Fruit fly (Drosophila melanogaster) whole organism, embryonic: ENCODE results near the gene CG13949.

ENCODE experiments used
- Adf1 ChIP-seq: fragments of 200-800 bp; sonication (Bioruptor generic); IDR thresholded peaks from 2 replicates; pipeline ENCODE4 v1.3.6; 2022; ENCODE audit warnings: missing biosample characterization, missing genetic modification characterization
- Antp ChIP-seq: fragments of 200-800 bp; sonication (Bioruptor generic); optimal IDR thresholded peaks from 3 replicates; lab custom pipeline; 2016; ENCODE audit warnings: missing biosample characterization, missing genetic modification characterization
- Atf6 ChIP-seq: fragments of 200-800 bp; sonication (Bioruptor generic); IDR thresholded peaks from 2 replicates; pipeline ENCODE4 v1.3.6; 2022; ENCODE audit warnings: missing biosample characterization, missing genetic modification characterization
- CG12104 ChIP-seq: fragments of 200-800 bp; sonication (Bioruptor generic); optimal IDR thresholded peaks from 3 replicates; lab custom pipeline; 2016; ENCODE audit warnings: missing biosample characterization, missing genetic modification characterization
- CG13894 ChIP-seq: fragments of 200-800 bp; sonication (Bioruptor generic); optimal IDR thresholded peaks from 3 replicates; lab custom pipeline; 2018; ENCODE audit warnings: missing biosample characterization, mild to moderate bottlenecking, missing genetic modification characterization, moderate library complexity
- CG14050 ChIP-seq: fragments of 200-800 bp; sonication (Bioruptor generic); IDR thresholded peaks from 3 replicates; pipeline ENCODE4 v1.3.6; 2022; ENCODE audit warnings: missing biosample characterization, missing genetic modification characterization
- CG16813 ChIP-seq: fragments of 200-800 bp; sonication (Bioruptor generic); IDR thresholded peaks from 3 replicates; pipeline ENCODE4 v1.3.6; 2022; ENCODE audit warnings: missing biosample characterization, missing genetic modification characterization; ENCODE audit not compliant: partially characterized antibody
- CG18476 ChIP-seq: fragments of 200-800 bp; sonication (Bioruptor generic); optimal IDR thresholded peaks from 2 replicates; lab custom pipeline; 2016; ENCODE audit warnings: missing biosample characterization, mild to moderate bottlenecking, missing genetic modification characterization
- CG2889 ChIP-seq: fragments of 200-800 bp; sonication (Bioruptor generic); IDR thresholded peaks from 3 replicates; pipeline ENCODE4 v1.3.6; 2022; ENCODE audit warnings: missing biosample characterization, missing genetic modification characterization
- CG43689 ChIP-seq: fragments of 200-800 bp; sonication (Bioruptor generic); IDR thresholded peaks from 2 replicates; pipeline ENCODE4 v1.3.6; 2022; ENCODE audit warnings: missing biosample characterization, missing genetic modification characterization
- CG9727 ChIP-seq: fragments of 200-800 bp; sonication (Bioruptor generic); optimal IDR thresholded peaks from 3 replicates; lab custom pipeline; 2017; ENCODE audit warnings: missing biosample characterization, mild to moderate bottlenecking, missing genetic modification characterization
- Chrac-16 ChIP-seq: fragments of 200-800 bp; sonication (Bioruptor generic); optimal IDR thresholded peaks from 3 replicates; lab custom pipeline; 2016; ENCODE audit warnings: missing biosample characterization, missing genetic modification characterization
- Deaf1 ChIP-seq: fragments of 200-800 bp; optimal IDR thresholded peaks from 3 replicates; lab custom pipeline; 2019; ENCODE audit warnings: missing biosample characterization, mild to moderate bottlenecking, missing genetic modification characterization, moderate library complexity
- Ets97D ChIP-seq: fragments of 200-800 bp; sonication (Bioruptor generic); optimal IDR thresholded peaks from 3 replicates; lab custom pipeline; 2016; ENCODE audit warnings: missing biosample characterization, missing genetic modification characterization
- Hmr ChIP-seq: fragments of 200-800 bp; sonication (Bioruptor generic); optimal IDR thresholded peaks from 3 replicates; lab custom pipeline; 2017; ENCODE audit warnings: mild to moderate bottlenecking, missing biosample characterization, missing genetic modification reagents, missing genetic modification characterization
- Jarid2 ChIP-seq: fragments of 200-800 bp; sonication (Bioruptor generic); optimal IDR thresholded peaks from 3 replicates; lab custom pipeline; 2017; ENCODE audit warnings: mild to moderate bottlenecking, missing biosample characterization, missing genetic modification reagents, missing genetic modification characterization
- MTF-1 ChIP-seq: fragments of 200-800 bp; sonication (Bioruptor generic); optimal IDR thresholded peaks from 2 replicates; lab custom pipeline; 2018; ENCODE audit warnings: missing biosample characterization, mild to moderate bottlenecking, missing genetic modification characterization, borderline replicate concordance
- Neu2 ChIP-seq: fragments of 200-800 bp; sonication (Bioruptor generic); optimal IDR thresholded peaks from 3 replicates; lab custom pipeline; 2016; ENCODE audit warnings: missing biosample characterization, missing genetic modification characterization, borderline replicate concordance
- Opbp ChIP-seq: fragments of 200-800 bp; sonication (Bioruptor generic); IDR thresholded peaks from 3 replicates; pipeline ENCODE4 v1.3.6; 2022; ENCODE audit warnings: missing biosample characterization, missing genetic modification characterization; ENCODE audit not compliant: partially characterized antibody
- Pdp1 ChIP-seq, 2 experiments: fragments of 200-800 bp; sonication (Bioruptor generic); optimal IDR thresholded peaks; 3 replicates each; lab custom pipeline; 2016; ENCODE audit warnings: missing biosample characterization in 2 of 2, missing genetic modification characterization in 2 of 2, mild to moderate bottlenecking in 1 of 2, moderate library complexity in 1 of 2
- Scr ChIP-seq: fragments of 200-800 bp; sonication (Bioruptor generic); IDR thresholded peaks from 2 replicates; pipeline ENCODE4 v1.3.6; 2022; ENCODE audit warnings: missing biosample characterization, missing genetic modification characterization; ENCODE audit not compliant: partially characterized antibody
- Usf ChIP-seq: fragments of 200-800 bp; sonication (Bioruptor generic); optimal IDR thresholded peaks from 2 replicates; lab custom pipeline; 2017; ENCODE audit warnings: missing genotype, missing biosample characterization, missing genetic modification characterization
- ab ChIP-seq: fragments of 200-800 bp; sonication (Bioruptor generic); optimal IDR thresholded peaks from 2 replicates; lab custom pipeline; 2016; ENCODE audit warnings: missing biosample characterization, missing genetic modification characterization
- cato ChIP-seq: fragments of 200-800 bp; sonication (Bioruptor generic); optimal IDR thresholded peaks from 2 replicates; lab custom pipeline; 2016; ENCODE audit warnings: missing biosample characterization, missing genetic modification characterization, borderline replicate concordance
- en ChIP-seq: fragments of 200-800 bp; sonication (Bioruptor generic); optimal IDR thresholded peaks from 2 replicates; lab custom pipeline; 2016; ENCODE audit warnings: missing biosample characterization, missing genetic modification characterization
- esg ChIP-seq: fragments of 200-800 bp; sonication (Bioruptor generic); conservative IDR thresholded peaks from 2 replicates; pipeline ENCODE4 v1.3.6; 2022; ENCODE audit warnings: missing biosample characterization, missing genetic modification characterization
- ewg ChIP-seq: fragments of 200-800 bp; sonication (Bioruptor generic); optimal IDR thresholded peaks from 3 replicates; lab custom pipeline; 2017; ENCODE audit warnings: mild to moderate bottlenecking, missing biosample characterization, missing genetic modification reagents, missing genetic modification characterization
- fd64A ChIP-seq: fragments of 200-800 bp; sonication (Bioruptor generic); optimal IDR thresholded peaks from 3 replicates; lab custom pipeline; 2018; ENCODE audit warnings: missing biosample characterization, mild to moderate bottlenecking, missing genetic modification characterization
- gcm2 ChIP-seq: fragments of 200-800 bp; sonication (Bioruptor generic); optimal IDR thresholded peaks from 2 replicates; lab custom pipeline; 2016; ENCODE audit warnings: missing biosample characterization, missing genetic modification characterization
- gem ChIP-seq: fragments of 200-800 bp; sonication (Bioruptor generic); optimal IDR thresholded peaks from 2 replicates; lab custom pipeline; 2019; ENCODE audit warnings: missing biosample characterization, mild to moderate bottlenecking, missing genetic modification characterization, moderate library complexity
- ham ChIP-seq: fragments of 200-800 bp; sonication (Bioruptor generic); IDR thresholded peaks from 2 replicates; pipeline ENCODE4 v1.3.6; 2022; ENCODE audit warnings: missing biosample characterization, missing genetic modification characterization
- hkb ChIP-seq, 2 experiments: fragments of 200-800 bp in 1 of 2; fragments of >200 bp in 1 of 2; sonication (Bioruptor generic) in 1 of 2; IDR thresholded peaks in 1 of 2; optimal IDR thresholded peaks in 1 of 2; 2 replicates each; pipeline versions ENCODE4 v1.3.6 to Lab custom; 2017 to 2022; ENCODE audit warnings: missing biosample characterization in 1 of 2, missing genetic modification characterization in 1 of 2
- ind ChIP-seq: fragments of 200-800 bp; sonication (Bioruptor generic); optimal IDR thresholded peaks from 3 replicates; lab custom pipeline; 2016; ENCODE audit warnings: missing biosample characterization, missing genetic modification characterization
- mam ChIP-seq: fragments of 200-800 bp; sonication (Bioruptor generic); optimal IDR thresholded peaks from 3 replicates; lab custom pipeline; 2016; ENCODE audit warnings: missing biosample characterization, missing genetic modification characterization
- nmo ChIP-seq: fragments of 200-800 bp; sonication (Bioruptor generic); optimal IDR thresholded peaks from 2 replicates; lab custom pipeline; 2018; ENCODE audit warnings: missing biosample characterization, mild to moderate bottlenecking, missing genetic modification characterization, moderate library complexity
- otp ChIP-seq: fragments of 200-800 bp; sonication (Bioruptor generic); IDR thresholded peaks from 3 replicates; pipeline ENCODE4, ENCODE4 v1.3.6; 2022; ENCODE audit warnings: missing biosample characterization, missing genetic modification characterization
- pzg ChIP-seq: fragments of 200-800 bp; sonication (Bioruptor generic); optimal IDR thresholded peaks from 3 replicates; lab custom pipeline; 2018; ENCODE audit warnings: missing biosample characterization, mild to moderate bottlenecking, missing genetic modification characterization, moderate library complexity
- ro ChIP-seq: fragments of 200-800 bp; sonication (Bioruptor generic); IDR thresholded peaks from 2 replicates; pipeline ENCODE4 v1.3.6; 2022; ENCODE audit warnings: missing biosample characterization, missing genetic modification characterization
- sens ChIP-seq: fragments of 200-800 bp; sonication (Bioruptor generic); peaks from one replicate; lab custom pipeline; 2016; ENCODE audit warnings: missing biosample characterization, missing genetic modification characterization
- sug ChIP-seq: fragments of 200-800 bp; optimal IDR thresholded peaks from 2 replicates; lab custom pipeline; 2019; ENCODE audit warnings: missing biosample characterization, mild to moderate bottlenecking, missing genetic modification characterization, moderate library complexity
- tna ChIP-seq: fragments of 200-800 bp; sonication (Bioruptor generic); IDR thresholded peaks from 2 replicates; pipeline ENCODE4 v1.3.6; 2022; ENCODE audit warnings: missing biosample characterization, missing genetic modification characterization; ENCODE audit not compliant: partially characterized antibody
- vfl ChIP-seq: fragments of 200-800 bp; sonication (Bioruptor generic); optimal IDR thresholded peaks from 2 replicates; lab custom pipeline; 2016; ENCODE audit warnings: missing biosample characterization, missing genetic modification characterization
- z ChIP-seq: fragments of 200-800 bp; sonication (Bioruptor generic); IDR thresholded peaks from 3 replicates; pipeline ENCODE4 v1.3.6; 2022; ENCODE audit warnings: missing biosample characterization, missing genetic modification characterization

Gene CG13949

DNA sequence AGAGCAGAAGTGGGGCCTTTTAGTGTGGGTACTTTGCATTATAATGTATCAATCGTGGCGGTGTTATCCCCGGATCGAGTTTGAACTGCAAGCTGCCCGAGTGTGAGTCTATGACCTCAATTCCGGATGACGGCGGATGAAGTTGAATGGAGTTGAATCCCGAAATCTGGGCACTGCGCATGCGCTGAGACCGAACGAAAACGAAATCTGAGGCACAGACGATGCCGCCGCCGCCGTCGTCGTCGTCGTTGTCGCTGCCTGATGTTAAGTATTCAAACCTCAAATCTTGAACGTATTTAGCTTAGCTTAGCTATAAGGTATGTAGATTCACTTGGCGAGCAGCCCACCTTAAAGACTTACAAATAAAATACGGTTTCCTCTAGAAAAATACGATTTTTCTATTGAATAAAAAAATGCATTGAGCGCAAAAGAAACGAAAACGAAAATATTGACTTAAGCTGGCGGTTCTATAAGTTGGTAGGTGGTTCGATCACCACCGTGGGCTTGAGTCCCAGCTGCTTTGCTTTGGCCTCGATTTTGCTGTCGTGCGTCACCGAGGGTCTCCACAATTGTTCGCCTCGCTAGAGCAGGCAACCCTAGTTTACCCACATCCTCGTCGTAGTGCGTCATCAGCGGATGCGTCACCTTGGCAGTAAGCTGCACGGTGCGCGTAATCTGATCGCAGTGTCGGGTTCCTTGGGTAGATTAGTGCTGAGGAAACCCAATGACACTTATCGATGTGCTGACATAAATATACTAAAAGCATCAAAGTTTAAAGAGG, 18.8 kb downstream of the CG13949 start (continued):
- peak; percentile 62 for TF ChIP-seq Deaf1
- peak; percentile 83 for TF ChIP-seq CG18476 (GFP tag; lab: Kevin White, UChicago)
- TF ChIP-seq z (GFP tag; lab: Robert Waterston, UW), result 0 out of 3 replicates have a peak, but pooled peaks have one; percentile 39
- no peak for TF ChIP-seq mam (GFP tag; lab: Kevin White, UChicago)
- TF ChIP-seq CG12104 (GFP tag; lab: Kevin White, UChicago), result no peak
- TF ChIP-seq gcm2 (GFP tag; lab: Kevin White, UChicago), result no peak
- no peak for TF ChIP-seq tna (GFP tag; lab: Robert Waterston, UW)
- TF ChIP-seq ro (GFP tag; lab: Robert Waterston, UW), result no peak
- TF ChIP-seq ewg (GFP tag; lab: Kevin White, UChicago), result peak; percentile 55
- TF ChIP-seq en, result no peak
- no peak for TF ChIP-seq Antp
- TF ChIP-seq fd64A (GFP tag; lab: Kevin White, UChicago), result no peak
- TF ChIP-seq Neu2 (GFP tag; lab: Kevin White, UChicago), result no peak
- TF ChIP-seq vfl (GFP tag; lab: Kevin White, UChicago), result no peak
- 0 out of 3 replicates have a peak, but pooled peaks have one; percentile 37 for TF ChIP-seq Opbp
- TF ChIP-seq cato, result no peak
- no peak for TF ChIP-seq CG43689 (GFP tag; lab: Robert Waterston, UW)
- peak; percentile 36 for TF ChIP-seq hkb (optimal IDR thresholded peaks at IDR 0.05; lab: Kevin White, UChicago)
- no peak for TF ChIP-seq hkb (GFP tag; IDR thresholded peaks at IDR 0.05; lab: Robert Waterston, UW)
- TF ChIP-seq Atf6 (GFP tag; lab: Robert Waterston, UW), result 0 out of 2 replicates have a peak, but pooled peaks have one; percentile 8
- no peak for TF ChIP-seq pzg (GFP tag; lab: Kevin White, UChicago)
- peak; percentile 9 for TF ChIP-seq sens (GFP tag; lab: Kevin White, UChicago)
- TF ChIP-seq CG14050, result no peak
- 0 out of 2 replicates have a peak, but pooled peaks have one; percentile 18 for TF ChIP-seq Scr (GFP tag; lab: Robert Waterston, UW)
- TF ChIP-seq CG2889, result no peak
- no peak for TF ChIP-seq MTF-1
- no peak for TF ChIP-seq CG9727 (GFP tag; lab: Kevin White, UChicago)
- TF ChIP-seq nmo (GFP tag; lab: Kevin White, UChicago), result no peak

DNA sequence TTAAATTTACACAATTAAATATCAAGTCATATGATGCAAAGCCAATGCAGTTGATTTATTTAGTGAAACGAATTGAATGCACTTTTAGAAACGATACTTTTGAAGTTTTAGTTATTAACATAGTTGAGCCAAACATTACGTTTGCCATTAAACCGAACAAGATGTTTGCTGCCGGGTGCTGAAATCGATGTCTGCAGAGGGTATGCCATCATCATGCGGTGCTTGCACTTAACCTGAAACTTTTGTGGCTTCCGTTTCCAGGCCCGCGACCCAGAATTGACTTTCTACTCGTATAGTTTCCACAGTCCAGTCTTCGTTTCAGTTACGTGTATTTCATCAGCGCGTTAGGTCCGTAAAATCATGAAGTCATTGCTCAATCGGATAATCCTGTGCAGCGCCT, 21.9 kb downstream of the CG13949 start, which contains the start of gene ninaA:
ninaA (plus strand) TSS at position 301 of the 400 bp plus-strand sequence.
- no peak for TF ChIP-seq Ets97D
- TF ChIP-seq Jarid2 (GFP tag; lab: Kevin White, UChicago), result no peak
- no peak for TF ChIP-seq Chrac-16 (GFP tag; lab: Kevin White, UChicago)
- no peak for TF ChIP-seq sug
- TF ChIP-seq CG16813 (GFP tag; lab: Robert Waterston, UW), result no peak
- no peak for TF ChIP-seq esg
- TF ChIP-seq CG13894, result no peak
- TF ChIP-seq otp (GFP tag; lab: Robert Waterston, UW), result no peak
- TF ChIP-seq ind (GFP tag; lab: Kevin White, UChicago), result no peak
- TF ChIP-seq ab (GFP tag; lab: Kevin White, UChicago), result no peak
- TF ChIP-seq ham (GFP tag; lab: Robert Waterston, UW), result no peak
- TF ChIP-seq Usf, result no peak
- no peak for TF ChIP-seq Hmr (GFP tag; lab: Kevin White, UChicago)
- no peak for TF ChIP-seq gem (tag; lab: Kevin White, UChicago)
- TF ChIP-seq Adf1 (GFP tag; lab: Robert Waterston, UW), result no peak
- TF ChIP-seq Pdp1 (GFP tag; optimal IDR thresholded peaks at IDR 0.05; lab: Kevin White, UChicago), result no peak
